Worm (Caenorhabditis elegans) whole organism, late embryonic: ENCODE measurements around the gene kreg-1.

ENCODE experiments used
- C38D4.7 ChIP-seq: fragments of 200-800 bp; sonication (Bioruptor generic); optimal IDR thresholded peaks from 2 replicates; lab custom pipeline; 2018; ENCODE audit warnings: mild to moderate bottlenecking, missing genetic modification characterization, moderate library complexity, missing compliant biosample characterization
- T23F11.4 ChIP-seq: fragments of 200-800 bp; sonication (Bioruptor generic); optimal IDR thresholded peaks from 2 replicates; lab custom pipeline; 2018; ENCODE audit warnings: mild to moderate bottlenecking, missing genetic modification characterization, missing compliant biosample characterization
- ama-1 ChIP-seq: fragments of 150-350 bp; optimal IDR thresholded peaks from 2 replicates; lab custom pipeline; 2014
- ceh-45 ChIP-seq: fragments of 200-800 bp; sonication (Bioruptor generic); IDR thresholded peaks from 2 replicates; pipeline ENCODE4 v1.3.6; 2022; ENCODE audit warnings: missing genetic modification reagents, missing genetic modification characterization, missing compliant biosample characterization
- dmd-4 ChIP-seq: sonication (generic microtip); optimal IDR thresholded peaks from 2 replicates; lab custom pipeline; 2016; ENCODE audit warnings: borderline replicate concordance, missing genetic modification characterization, missing compliant biosample characterization
- dve-1 ChIP-seq: sonication (generic microtip); optimal IDR thresholded peaks from 2 replicates; lab custom pipeline; 2017; ENCODE audit warnings: antibody characterized with exemption, mild to moderate bottlenecking, missing genetic modification characterization, missing compliant biosample characterization
- hlh-13 ChIP-seq: fragments of 200-800 bp; sonication (Bioruptor generic); optimal IDR thresholded peaks from 2 replicates; lab custom pipeline; 2018; ENCODE audit warnings: mild to moderate bottlenecking, missing genetic modification characterization, missing compliant biosample characterization
- hlh-30 ChIP-seq: sonication (generic microtip); optimal IDR thresholded peaks from 2 replicates; lab custom pipeline; 2017; ENCODE audit warnings: antibody characterized with exemption, missing genetic modification characterization, missing compliant biosample characterization; ENCODE audit not compliant: insufficient read depth
- lim-6 ChIP-seq: sonication (generic microtip); optimal IDR thresholded peaks from 2 replicates; lab custom pipeline; 2016; ENCODE audit warnings: missing genetic modification characterization, missing compliant biosample characterization
- pha-4 ChIP-seq: fragments of 150-350 bp; optimal IDR thresholded peaks from 2 replicates; lab custom pipeline; 2018; ENCODE audit warnings: missing biosample characterization, missing genetic modification reagents, missing genetic modification characterization
- tbx-7 ChIP-seq: sonication (generic microtip); optimal IDR thresholded peaks from 2 replicates; lab custom pipeline; 2016; ENCODE audit warnings: missing genotype, missing genetic modification characterization, missing compliant biosample characterization
- unc-42 ChIP-seq: sonication (generic microtip); optimal IDR thresholded peaks from 2 replicates; lab custom pipeline; 2016; ENCODE audit warnings: missing genotype, missing genetic modification characterization, missing compliant biosample characterization

- TF ChIP-seq ceh-45 (GFP tag; lab: Robert Waterston, UW): no peak
- no peak for TF ChIP-seq hlh-13 (GFP tag; lab: Kevin White, UChicago)
- TF ChIP-seq T23F11.4 (GFP tag; lab: Kevin White, UChicago): no peak
- no peak for TF ChIP-seq unc-42 (tag; lab: Kevin White, UChicago)
- TF ChIP-seq C38D4.7: no peak
- TF ChIP-seq ama-1 (lab: Kevin White, UChicago): no peak
- TF ChIP-seq dve-1 (tag; lab: Kevin White, UChicago): no peak
- TF ChIP-seq dmd-4 (tag; lab: Kevin White, UChicago): no peak
- no peak for TF ChIP-seq hlh-30 (tag; lab: Kevin White, UChicago)
- TF ChIP-seq lim-6 (tag; lab: Kevin White, UChicago): no peak
- TF ChIP-seq pha-4: no peak
- TF ChIP-seq tbx-7 (tag; lab: Kevin White, UChicago): no peak
These were observed 12.0 kb upstream of the kreg-1 start, which contains the start of gene frpr-8 for ce11 chrX:8697517-8697916.
